Worm (Caenorhabditis elegans) whole organism, L4 larva: ENCODE results near the gene ins-11.
"Not testable (repeated sequence)": the region's sequence is repeated elsewhere in the genome, so short reads cannot be mapped to it uniquely, and the experiment has no call there.

ENCODE experiments used
- F49E8.2 ChIP-seq: sonication (generic microtip); optimal IDR thresholded peaks from 2 replicates; lab custom pipeline; 2016; ENCODE audit warnings: missing compliant biosample characterization, mild to moderate bottlenecking, missing genetic modification characterization, borderline replicate concordance
- T20F7.1 ChIP-seq: fragments of 200-800 bp; sonication (Bioruptor generic); optimal IDR thresholded peaks from 2 replicates; lab custom pipeline; 2018; ENCODE audit warnings: mild to moderate bottlenecking, missing genetic modification characterization, missing compliant biosample characterization
- T26A8.4 ChIP-seq: fragments of 200-800 bp; sonication (Bioruptor generic); IDR thresholded peaks from 2 replicates; pipeline ENCODE4 v1.3.6; 2022; ENCODE audit warnings: missing genetic modification characterization, missing compliant biosample characterization
- Y5F2A.4 ChIP-seq: fragments of 200-800 bp; sonication (Bioruptor generic); optimal IDR thresholded peaks from 2 replicates; lab custom pipeline; 2018; ENCODE audit warnings: mild to moderate bottlenecking, missing genetic modification characterization, missing compliant biosample characterization
- aha-1 ChIP-seq: fragments of 150-350 bp; peaks from one replicate; lab custom pipeline; 2014; ENCODE audit warnings: missing biosample characterization, missing genetic modification characterization
- ama-1 ChIP-seq: fragments of 150-350 bp; optimal IDR thresholded peaks from 2 replicates; lab custom pipeline; 2014; ENCODE audit warnings: inconsistent platforms, mixed read lengths
- ceh-44 ChIP-seq: fragments of 200-800 bp; sonication (Bioruptor generic); IDR thresholded peaks from 2 replicates; pipeline ENCODE4 v1.3.6; 2022; ENCODE audit warnings: missing genetic modification reagents, missing genetic modification characterization, missing compliant biosample characterization
- ctbp-1 ChIP-seq: fragments of 200-800 bp; sonication (Bioruptor generic); IDR thresholded peaks from 2 replicates; pipeline ENCODE4 v1.3.6; 2022; ENCODE audit warnings: missing genetic modification reagents, missing genetic modification characterization, missing compliant biosample characterization
- dmd-9 ChIP-seq: fragments of 200-800 bp; sonication (Bioruptor generic); IDR thresholded peaks from 2 replicates; pipeline ENCODE4 v1.3.6; 2022; ENCODE audit warnings: missing genetic modification reagents, missing genetic modification characterization, missing compliant biosample characterization
- dpl-1 ChIP-seq: fragments of 150-350 bp; optimal IDR thresholded peaks from 2 replicates; lab custom pipeline; 2014; ENCODE audit warnings: missing biosample characterization, missing genetic modification reagents, missing genetic modification characterization
- dve-1 ChIP-seq: sonication (generic microtip); optimal IDR thresholded peaks from 2 replicates; lab custom pipeline; 2017; ENCODE audit warnings: antibody characterized with exemption, mild to moderate bottlenecking, missing genetic modification characterization, missing compliant biosample characterization; ENCODE audit not compliant: insufficient read depth
- egl-27 ChIP-seq: sonication (generic microtip); optimal IDR thresholded peaks from 3 replicates; lab custom pipeline; 2017; ENCODE audit warnings: missing biosample characterization, missing genetic modification reagents, missing genetic modification characterization
- fkh-10 ChIP-seq: fragments of 150-350 bp; optimal IDR thresholded peaks from 2 replicates; lab custom pipeline; 2014; ENCODE audit warnings: missing biosample characterization, missing genetic modification reagents, missing genetic modification characterization
- hif-1 ChIP-seq, 2 experiments: sonication (generic microtip); optimal IDR thresholded peaks; 2 replicates each; lab custom pipeline; 2016 to 2017; ENCODE audit warnings: missing compliant biosample characterization in 2 of 2, missing genetic modification characterization in 2 of 2, missing genetic modification reagents in 2 of 2, missing genotype in 2 of 2, mild to moderate bottlenecking in 1 of 2
- hlh-11 ChIP-seq: fragments of 200-800 bp; sonication (Bioruptor generic); optimal IDR thresholded peaks from 2 replicates; lab custom pipeline; 2018; ENCODE audit warnings: mild to moderate bottlenecking, missing genetic modification characterization, missing compliant biosample characterization
- hlh-30 ChIP-seq: sonication (generic microtip); optimal IDR thresholded peaks from 2 replicates; lab custom pipeline; 2017; ENCODE audit warnings: antibody characterized with exemption, mild to moderate bottlenecking, missing genetic modification characterization, missing compliant biosample characterization; ENCODE audit not compliant: insufficient read depth
- lin-15B ChIP-seq: fragments of 150-350 bp; sonication (generic microtip); optimal IDR thresholded peaks from 3 replicates; lab custom pipeline; 2014; ENCODE audit warnings: missing biosample characterization, missing genetic modification characterization
- lin-29 ChIP-seq: fragments of 200-800 bp; sonication (Bioruptor generic); IDR thresholded peaks from 2 replicates; pipeline ENCODE4 v1.3.6; 2022; ENCODE audit warnings: missing genetic modification reagents, missing genetic modification characterization, missing compliant biosample characterization
- lin-39 ChIP-seq: fragments of 150-350 bp; optimal IDR thresholded peaks from 2 replicates; lab custom pipeline; 2014; ENCODE audit warnings: missing biosample characterization, missing genetic modification reagents, missing genetic modification characterization
- mdl-1 ChIP-seq, 2 experiments: fragments of 150-350 bp in 1 of 2; sonication (generic microtip) in 1 of 2; optimal IDR thresholded peaks; 2 replicates each; lab custom pipeline; 2014 to 2017; ENCODE audit warnings: missing biosample characterization in 2 of 2, missing genetic modification characterization in 2 of 2
- mep-1 ChIP-seq: fragments of 150-350 bp; sonication (generic microtip); optimal IDR thresholded peaks from 3 replicates; lab custom pipeline; 2014; ENCODE audit warnings: missing biosample characterization, missing genetic modification characterization
- nhr-11 ChIP-seq: fragments of 150-350 bp; optimal IDR thresholded peaks from 2 replicates; lab custom pipeline; 2014; ENCODE audit warnings: missing biosample characterization, missing genetic modification characterization
- nhr-25 ChIP-seq: sonication (generic microtip); optimal IDR thresholded peaks from 2 replicates; lab custom pipeline; 2017; ENCODE audit warnings: missing genetic modification characterization, mild to moderate bottlenecking, missing compliant biosample characterization, antibody characterized with exemption, moderate library complexity, borderline replicate concordance; ENCODE audit not compliant: insufficient read depth
- nhr-28 ChIP-seq: fragments of 150-350 bp; optimal IDR thresholded peaks from 2 replicates; lab custom pipeline; 2014; ENCODE audit warnings: missing biosample characterization, missing genetic modification characterization
- skn-1 ChIP-seq: fragments of 150-350 bp; optimal IDR thresholded peaks from 2 replicates; lab custom pipeline; 2014; ENCODE audit warnings: missing biosample characterization, missing genetic modification characterization
- snpc-4 ChIP-seq: fragments of 150-350 bp; optimal IDR thresholded peaks from 2 replicates; lab custom pipeline; 2014; ENCODE audit warnings: missing biosample characterization, missing genetic modification characterization
- spr-1 ChIP-seq: sonication (generic microtip); optimal IDR thresholded peaks from 2 replicates; lab custom pipeline; 2016; ENCODE audit warnings: mild to moderate bottlenecking, missing genetic modification characterization, missing compliant biosample characterization
- spr-3 ChIP-seq: fragments of 200-800 bp; sonication (Bioruptor generic); optimal IDR thresholded peaks from 2 replicates; lab custom pipeline; 2018; ENCODE audit warnings: mild to moderate bottlenecking, missing genetic modification characterization, missing compliant biosample characterization
- unc-62 ChIP-seq, 3 experiments: fragments of 150-350 bp in 1 of 3; sonication (generic microtip); optimal IDR thresholded peaks in 2 of 3; peaks in 1 of 3; 1 replicate in 1 of 3; 2 replicates in 2 of 3; lab custom pipeline; 2014 to 2017; ENCODE audit warnings: missing biosample characterization in 3 of 3, missing genetic modification characterization in 3 of 3, missing genetic modification reagents in 3 of 3, missing genotype in 1 of 3
- zag-1 ChIP-seq: fragments of 150-350 bp; optimal IDR thresholded peaks from 2 replicates; lab custom pipeline; 2014; ENCODE audit warnings: missing biosample characterization, missing genetic modification characterization
- zip-11 ChIP-seq: fragments of 200-800 bp; sonication (Bioruptor generic); IDR thresholded peaks from 2 replicates; pipeline ENCODE4 v1.3.6; 2022; ENCODE audit warnings: missing genetic modification characterization, missing compliant biosample characterization

The ins-11 gene

DNA sequence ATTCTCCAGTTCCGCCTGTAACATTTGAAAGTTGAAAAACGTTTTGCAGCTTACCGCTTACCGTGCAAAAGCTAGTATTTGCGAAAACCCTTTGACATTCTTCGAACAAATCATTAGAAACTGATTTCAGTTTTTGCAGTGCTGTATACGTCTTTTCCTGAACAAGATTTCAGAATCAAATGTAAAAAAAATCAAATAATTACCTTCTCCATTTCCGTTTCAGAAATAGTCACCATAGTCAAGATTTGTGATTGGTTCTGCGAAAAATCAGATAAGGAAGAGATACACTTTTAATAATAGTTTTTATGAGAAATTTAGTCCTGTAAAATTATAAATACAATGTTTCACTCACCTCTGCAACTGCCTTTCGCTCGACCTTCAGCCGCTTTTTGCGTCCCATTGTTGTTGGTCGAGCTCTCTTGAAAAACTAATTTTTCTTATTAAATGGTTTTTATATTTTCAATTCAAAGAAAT, 24.6 kb upstream of the ins-11 start, which contains the start of gene C17C3.9:
C17C3.9 (minus strand) TSS at position 424 of the 474 bp plus-strand sequence.
- TF ChIP-seq lin-39 (tag; lab: Kevin White, UChicago) (no peak), hlh-30 (no peak), unc-62 (GFP tag; optimal IDR thresholded peaks at IDR 0.05 in 1 of 2; lab: Kevin White, UChicago) (peak in 1 of 2 experiments; percentile 91), unc-62 (tag; optimal IDR thresholded peaks at IDR 0.05; lab: Kevin White, UChicago) (no peak)

ce11 chrII:5533642-5534041, 22.9 kb upstream of the ins-11 start, which contains the start of gene hlh-26:
TSS of gene hlh-26 (minus strand) at chrII:5533742.
- TF ChIP-seq lin-29 (no peak), dpl-1 (GFP tag; lab: Kevin White, UChicago) (no peak), egl-27 (tag; lab: Kevin White, UChicago) (no peak)

- TF ChIP-seq snpc-4 (tag; lab: Kevin White, UChicago); skn-1; zip-11 (GFP tag; lab: Robert Waterston, UW): not testable (repeated sequence)
Observed at ce11 chrII:5534939-5535338, 21.6 kb upstream of the ins-11 start, which contains the start of gene hlh-25. TSS of gene hlh-25 (plus strand) at chrII:5535239.

DNA sequence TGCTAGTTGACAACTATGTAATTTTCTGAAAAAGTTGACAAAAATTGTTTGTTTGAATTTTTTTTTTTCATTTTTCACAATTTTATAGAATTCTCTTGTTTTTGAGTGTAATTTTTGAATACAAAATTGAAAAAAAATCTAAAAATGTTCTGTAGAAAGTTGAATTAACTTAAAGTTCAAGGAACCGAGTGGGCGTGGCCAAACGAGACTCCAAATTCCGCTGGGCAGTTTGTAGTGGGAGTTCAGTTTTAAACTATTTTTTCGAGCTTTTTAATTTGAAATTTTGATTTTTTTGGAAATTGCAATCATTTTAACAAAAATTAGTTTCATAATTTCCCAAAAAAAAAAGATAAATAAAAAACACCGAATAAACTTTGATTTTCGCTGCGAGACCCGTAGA, 19.5 kb upstream of the ins-11 start:
- TF ChIP-seq spr-1 (peak; percentile 65), ama-1 (lab: Kevin White, UChicago) (no peak), T20F7.1 (GFP tag; lab: Kevin White, UChicago) (peak; percentile 61)

- TF ChIP-seq F49E8.2 (tag; lab: Kevin White, UChicago) (no peak), aha-1 (no peak), T26A8.4 (GFP tag; lab: Robert Waterston, UW) (no peak), mdl-1 (tag; optimal IDR thresholded peaks at IDR 0.05; lab: Kevin White, UChicago) (no peak), dmd-9 (GFP tag; lab: Robert Waterston, UW) (no peak), ctbp-1 (no peak), nhr-25 (tag; lab: Kevin White, UChicago) (no peak), Y5F2A.4 (GFP tag; lab: Kevin White, UChicago) (no peak), ceh-44 (no peak), mep-1 (no peak), fkh-10 (GFP tag; lab: Kevin White, UChicago) (no peak), hlh-11 (tag; lab: Kevin White, UChicago) (no peak), spr-3 (no peak), nhr-11 (no peak), lin-39 (tag; lab: Kevin White, UChicago) (no peak), lin-15B (no peak), dve-1 (tag; lab: Kevin White, UChicago) (no peak)
Observed at ce11 chrII:5537524-5537923, 19.0 kb upstream of the ins-11 start, which contains the start of gene C17C3.11. TSS of gene C17C3.11 (plus strand) at chrII:5537824.

- not testable (repeated sequence) for TF ChIP-seq nhr-28 (tag; lab: Kevin White, UChicago); hif-1 (tag; optimal IDR thresholded peaks at IDR 0.05; lab: Kevin White, UChicago); zag-1 (tag; lab: Kevin White, UChicago)
Observed at ce11 chrII:5540113-5540512, 16.4 kb upstream of the ins-11 start, which contains the start of gene hlh-27. TSS of gene hlh-27 (minus strand) at chrII:5540213.
